Fruit fly (Drosophila melanogaster) whole organism, adult: ENCODE measurements around the gene Kr-h2.
A peak's percentile ranks its signal among the peaks of the same experiment; 100 is the strongest.

Experiments used
- CG1620 ChIP-seq: fragments of 200-800 bp; sonication (Bioruptor generic); optimal IDR thresholded peaks from 2 replicates; lab custom pipeline; 2016; ENCODE audit warnings: missing biosample characterization, missing genetic modification characterization
- Crg-1 ChIP-seq: fragments of 200-800 bp; sonication (Bioruptor generic); optimal IDR thresholded peaks from 2 replicates; lab custom pipeline; 2016; ENCODE audit warnings: missing biosample characterization, missing genetic modification characterization
- bab1 ChIP-seq: fragments of 200-800 bp; sonication (Bioruptor generic); optimal IDR thresholded peaks from 3 replicates; lab custom pipeline; 2019; ENCODE audit warnings: missing biosample characterization, mild to moderate bottlenecking, missing genetic modification characterization, moderate library complexity
- cic ChIP-seq: fragments of 200-800 bp; sonication (Bioruptor generic); optimal IDR thresholded peaks from 2 replicates; lab custom pipeline; 2017; ENCODE audit warnings: missing biosample characterization, mild to moderate bottlenecking, missing genetic modification characterization, moderate library complexity
- kay ChIP-seq: fragments of 200-800 bp; sonication (Bioruptor generic); peaks from one replicate; lab custom pipeline; 2016; ENCODE audit warnings: missing biosample characterization, missing genetic modification characterization, borderline replicate concordance
- ovo ChIP-seq: fragments of 200-800 bp; sonication (Bioruptor generic); optimal IDR thresholded peaks from 2 replicates; lab custom pipeline; 2016; ENCODE audit warnings: missing biosample characterization, missing genetic modification characterization
- tj ChIP-seq: fragments of 200-800 bp; sonication (Bioruptor generic); optimal IDR thresholded peaks from 3 replicates; lab custom pipeline; 2017; ENCODE audit warnings: missing biosample characterization, mild to moderate bottlenecking, missing genetic modification characterization, moderate library complexity

- TF ChIP-seq kay (GFP tag; lab: Kevin White, UChicago) (no peak), cic (GFP tag; lab: Kevin White, UChicago) (peak; percentile 73), CG1620 (GFP tag; lab: Kevin White, UChicago) (peak; percentile 52), ovo (GFP tag; lab: Kevin White, UChicago) (peak; percentile 29), Crg-1 (GFP tag; lab: Kevin White, UChicago) (no peak), bab1 (GFP tag; lab: Kevin White, UChicago) (peak; percentile 87), tj (GFP tag; lab: Kevin White, UChicago) (no peak)
Measured at dm6 chr2L:6098479-6099269, 27.9 kb downstream of the Kr-h2 start, which contains the start of gene CG9175.
